Fruit fly (Drosophila melanogaster) whole organism, embryonic: ENCODE data around the gene RpS29.

Experiments used
- Bdp1 ChIP-seq: fragments of 200-800 bp; sonication (Bioruptor generic); optimal IDR thresholded peaks from 3 replicates; lab custom pipeline; 2016; ENCODE audit warnings: missing biosample characterization, missing genetic modification characterization
- BtbVII ChIP-seq: fragments of 200-800 bp; sonication (Bioruptor generic); optimal IDR thresholded peaks from 3 replicates; lab custom pipeline; 2017; ENCODE audit warnings: missing biosample characterization, mild to moderate bottlenecking, missing genetic modification characterization
- CG10543 ChIP-seq: fragments of 200-800 bp; sonication (Bioruptor generic); optimal IDR thresholded peaks from 3 replicates; lab custom pipeline; 2017; ENCODE audit warnings: missing biosample characterization, mild to moderate bottlenecking, missing genetic modification characterization, moderate library complexity
- CG10654 ChIP-seq: fragments of 200-800 bp; sonication (Bioruptor generic); optimal IDR thresholded peaks from 2 replicates; lab custom pipeline; 2016; ENCODE audit warnings: missing biosample characterization, missing genetic modification characterization
- CG12219 ChIP-seq: fragments of 200-800 bp; sonication (Bioruptor generic); optimal IDR thresholded peaks from 3 replicates; lab custom pipeline; 2018; ENCODE audit warnings: missing biosample characterization, mild to moderate bottlenecking, missing genetic modification characterization
- CG12391 ChIP-seq: fragments of 200-800 bp; sonication (Bioruptor generic); optimal IDR thresholded peaks from 3 replicates; lab custom pipeline; 2018; ENCODE audit warnings: missing biosample characterization, mild to moderate bottlenecking, missing genetic modification characterization, moderate library complexity
- CG12659 ChIP-seq: fragments of 200-800 bp; sonication (Bioruptor generic); optimal IDR thresholded peaks from 3 replicates; lab custom pipeline; 2017; ENCODE audit warnings: mild to moderate bottlenecking, missing biosample characterization, missing genetic modification reagents, missing genetic modification characterization
- CG14050 ChIP-seq: fragments of 200-800 bp; sonication (Bioruptor generic); IDR thresholded peaks from 3 replicates; pipeline ENCODE4 v1.3.6; 2022; ENCODE audit warnings: missing biosample characterization, missing genetic modification characterization
- CG15601 ChIP-seq: fragments of 200-800 bp; sonication (Bioruptor generic); optimal IDR thresholded peaks from 3 replicates; lab custom pipeline; 2019; ENCODE audit warnings: missing biosample characterization, mild to moderate bottlenecking, missing genetic modification characterization, moderate library complexity
- CG16779 ChIP-seq: fragments of 200-800 bp; sonication (Bioruptor generic); IDR thresholded peaks from 2 replicates; pipeline ENCODE4 v1.3.6; 2022; ENCODE audit warnings: missing biosample characterization, missing genetic modification characterization
- CG18262 ChIP-seq: fragments of 200-800 bp; optimal IDR thresholded peaks from 3 replicates; lab custom pipeline; 2019; ENCODE audit warnings: missing biosample characterization, mild to moderate bottlenecking, missing genetic modification characterization, moderate library complexity
- CG1832 ChIP-seq: fragments of 200-800 bp; sonication (Bioruptor generic); optimal IDR thresholded peaks from 2 replicates; lab custom pipeline; 2017; ENCODE audit warnings: missing biosample characterization, mild to moderate bottlenecking, missing genetic modification characterization, inconsistent platforms
- CG18599 ChIP-seq: fragments of 200-800 bp; sonication (Bioruptor generic); optimal IDR thresholded peaks from 3 replicates; lab custom pipeline; 2017; ENCODE audit warnings: missing biosample characterization, missing genetic modification characterization, mild to moderate bottlenecking, moderate library complexity, missing genetic modification reagents
- CG2120 ChIP-seq: fragments of 200-800 bp; sonication (Bioruptor generic); optimal IDR thresholded peaks from 3 replicates; lab custom pipeline; 2016; ENCODE audit warnings: missing biosample characterization, missing genetic modification characterization
- CG2199 ChIP-seq: fragments of 200-800 bp; sonication (Bioruptor generic); IDR thresholded peaks from 3 replicates; pipeline ENCODE4 v1.3.6; 2022; ENCODE audit warnings: missing biosample characterization, missing genetic modification characterization
- CG2678 ChIP-seq: fragments of 200-800 bp; sonication (Bioruptor generic); optimal IDR thresholded peaks from 3 replicates; lab custom pipeline; 2019; ENCODE audit warnings: missing biosample characterization, mild to moderate bottlenecking, missing genetic modification characterization, moderate library complexity
- CG31224 ChIP-seq: fragments of 200-800 bp; sonication (Bioruptor generic); IDR thresholded peaks from 2 replicates; pipeline ENCODE4 v1.3.6; 2022; ENCODE audit warnings: missing biosample characterization, missing genetic modification characterization
- CG31441 ChIP-seq: fragments of 200-800 bp; sonication (Bioruptor generic); IDR thresholded peaks from 2 replicates; pipeline ENCODE4 v1.3.6; 2022; ENCODE audit warnings: missing biosample characterization, missing genetic modification characterization
- CG3281 ChIP-seq: fragments of 200-800 bp; sonication (Bioruptor generic); optimal IDR thresholded peaks from 3 replicates; lab custom pipeline; 2017; ENCODE audit warnings: missing biosample characterization, mild to moderate bottlenecking, missing genetic modification characterization
- CG3995 ChIP-seq: fragments of 200-800 bp; sonication (Bioruptor generic); optimal IDR thresholded peaks from 3 replicates; lab custom pipeline; 2016; ENCODE audit warnings: missing biosample characterization, missing genetic modification characterization
- CG6175 ChIP-seq: fragments of 200-800 bp; sonication (Bioruptor generic); IDR thresholded peaks from 3 replicates; pipeline ENCODE4 v1.3.6; 2022; ENCODE audit warnings: missing biosample characterization, missing genetic modification characterization
- CG7271 ChIP-seq: fragments of 200-800 bp; sonication (Bioruptor generic); optimal IDR thresholded peaks from 2 replicates; lab custom pipeline; 2018; ENCODE audit warnings: missing biosample characterization, mild to moderate bottlenecking, missing genetic modification characterization, moderate library complexity
- CG7786 ChIP-seq: fragments of 200-800 bp; sonication (Bioruptor generic); optimal IDR thresholded peaks from 2 replicates; lab custom pipeline; 2016; ENCODE audit warnings: missing biosample characterization, missing genetic modification characterization
- CG8388 ChIP-seq: fragments of 200-800 bp; sonication (Bioruptor generic); optimal IDR thresholded peaks from 2 replicates; lab custom pipeline; 2019; ENCODE audit warnings: missing biosample characterization, mild to moderate bottlenecking, missing genetic modification characterization, moderate library complexity
- CG8944 ChIP-seq: fragments of 200-800 bp; sonication (Bioruptor generic); optimal IDR thresholded peaks from 3 replicates; lab custom pipeline; 2016; ENCODE audit warnings: missing biosample characterization, missing genetic modification characterization
- CkIIα-i1 ChIP-seq: fragments of 200-800 bp; sonication (Bioruptor generic); IDR thresholded peaks from 2 replicates; pipeline ENCODE4 v1.3.6; 2022; ENCODE audit warnings: missing biosample characterization, missing genetic modification characterization
- Elba2 ChIP-seq: fragments of 200-800 bp; sonication (Bioruptor generic); optimal IDR thresholded peaks from 3 replicates; lab custom pipeline; 2016; ENCODE audit warnings: missing biosample characterization, missing genetic modification characterization
- Fer1 ChIP-seq: fragments of 200-800 bp; sonication (Bioruptor generic); optimal IDR thresholded peaks from 2 replicates; lab custom pipeline; 2017; ENCODE audit warnings: missing biosample characterization, mild to moderate bottlenecking, missing genetic modification characterization
- HmgZ ChIP-seq: fragments of 200-800 bp; sonication (Bioruptor generic); optimal IDR thresholded peaks from 2 replicates; lab custom pipeline; 2018; ENCODE audit warnings: missing biosample characterization, mild to moderate bottlenecking, missing genetic modification characterization
- Hr51 ChIP-seq, 2 experiments: fragments of 200-800 bp; sonication (Bioruptor generic); optimal IDR thresholded peaks; 2 replicates in 1 of 2; 3 replicates in 1 of 2; lab custom pipeline; 2016 to 2018; ENCODE audit warnings: missing biosample characterization in 2 of 2, missing genetic modification characterization in 2 of 2, mild to moderate bottlenecking in 1 of 2, moderate library complexity in 1 of 2
- Kr ChIP-seq: fragments of 200-800 bp; sonication (Bioruptor generic); optimal IDR thresholded peaks from 2 replicates; lab custom pipeline; 2017; ENCODE audit warnings: missing biosample characterization, mild to moderate bottlenecking, missing genetic modification characterization
- Lim3 ChIP-seq: fragments of 200-800 bp; sonication (Bioruptor generic); IDR thresholded peaks from 2 replicates; pipeline ENCODE4 v1.3.6; 2022; ENCODE audit warnings: missing biosample characterization, missing genetic modification characterization
- Mes4 ChIP-seq: fragments of 200-800 bp; sonication (Bioruptor generic); optimal IDR thresholded peaks from 2 replicates; lab custom pipeline; 2016; ENCODE audit warnings: missing biosample characterization, missing genetic modification characterization
- Sox102F ChIP-seq: fragments of 200-800 bp; sonication (Bioruptor generic); optimal IDR thresholded peaks from 2 replicates; lab custom pipeline; 2018; ENCODE audit warnings: missing biosample characterization, mild to moderate bottlenecking, missing genetic modification characterization, moderate library complexity
- bigmax ChIP-seq: fragments of 200-800 bp; sonication (Bioruptor generic); optimal IDR thresholded peaks from 2 replicates; lab custom pipeline; 2018; ENCODE audit warnings: missing biosample characterization, mild to moderate bottlenecking, missing genetic modification characterization
- bsh ChIP-seq, 2 experiments: fragments of 200-800 bp; sonication (Bioruptor generic); optimal IDR thresholded peaks; 2 replicates each; lab custom pipeline; 2017 to 2018; ENCODE audit warnings: mild to moderate bottlenecking in 2 of 2, missing biosample characterization in 2 of 2, missing genetic modification characterization in 2 of 2, moderate library complexity in 1 of 2
- cas ChIP-seq: fragments of 200-800 bp; sonication (Bioruptor generic); IDR thresholded peaks from 2 replicates; pipeline ENCODE4 v1.3.6; 2022; ENCODE audit warnings: missing biosample characterization, missing genetic modification characterization
- dm ChIP-seq: fragments of 200-800 bp; sonication (Bioruptor generic); optimal IDR thresholded peaks from 3 replicates; lab custom pipeline; 2016; ENCODE audit warnings: missing biosample characterization, missing genetic modification characterization
- dysf ChIP-seq: fragments of 200-800 bp; sonication (Bioruptor generic); IDR thresholded peaks from 3 replicates; pipeline ENCODE4 v1.3.6; 2022; ENCODE audit warnings: missing biosample characterization, missing genetic modification characterization
- ems ChIP-seq: fragments of 200-800 bp; sonication (Bioruptor generic); optimal IDR thresholded peaks from 3 replicates; lab custom pipeline; 2016; ENCODE audit warnings: missing biosample characterization, missing genetic modification characterization
- inv ChIP-seq: fragments of 200-800 bp; sonication (Bioruptor generic); IDR thresholded peaks from 2 replicates; pipeline ENCODE4 v1.3.6; 2022; ENCODE audit warnings: missing biosample characterization, missing genetic modification characterization; ENCODE audit not compliant: partially characterized antibody
- ken ChIP-seq: fragments of 200-800 bp; sonication (Bioruptor generic); IDR thresholded peaks from 3 replicates; pipeline ENCODE4 v1.3.6; 2022; ENCODE audit warnings: missing biosample characterization, missing genetic modification characterization
- lmd ChIP-seq: fragments of 200-800 bp; sonication (Bioruptor generic); IDR thresholded peaks from 2 replicates; pipeline ENCODE4 v1.3.6; 2022; ENCODE audit warnings: missing biosample characterization, missing genetic modification characterization
- mirr ChIP-seq: fragments of 200-800 bp; sonication (Bioruptor generic); optimal IDR thresholded peaks from 3 replicates; lab custom pipeline; 2018; ENCODE audit warnings: missing biosample characterization, mild to moderate bottlenecking, missing genetic modification characterization
- pb ChIP-seq: fragments of 200-800 bp; sonication (Bioruptor generic); optimal IDR thresholded peaks from 3 replicates; lab custom pipeline; 2016; ENCODE audit warnings: missing biosample characterization, missing genetic modification characterization
- ro ChIP-seq: fragments of 200-800 bp; sonication (Bioruptor generic); IDR thresholded peaks from 2 replicates; pipeline ENCODE4 v1.3.6; 2022; ENCODE audit warnings: missing biosample characterization, missing genetic modification characterization
- sc ChIP-seq, 3 experiments: fragments of >200 bp in 2 of 3; fragments of 200-800 bp in 1 of 3; sonication (Bioruptor generic) in 1 of 3; optimal IDR thresholded peaks; 2 replicates in 2 of 3; 3 replicates in 1 of 3; lab custom pipeline; 2017; ENCODE audit warnings: mild to moderate bottlenecking in 1 of 3, missing biosample characterization in 1 of 3, missing genetic modification characterization in 1 of 3, missing genetic modification reagents in 1 of 3
- tin ChIP-seq: fragments of 200-800 bp; sonication (Bioruptor generic); optimal IDR thresholded peaks from 3 replicates; lab custom pipeline; 2016; ENCODE audit warnings: missing biosample characterization, missing genetic modification characterization
- tx ChIP-seq: fragments of 200-800 bp; sonication (Bioruptor generic); optimal IDR thresholded peaks from 2 replicates; lab custom pipeline; 2016; ENCODE audit warnings: missing biosample characterization, missing genetic modification characterization
- zen2 ChIP-seq: fragments of 200-800 bp; sonication (Bioruptor generic); IDR thresholded peaks from 3 replicates; pipeline ENCODE4 v1.3.6; 2022; ENCODE audit warnings: missing biosample characterization, missing genetic modification characterization; ENCODE audit not compliant: partially characterized antibody

The RpS29 gene

DNA sequence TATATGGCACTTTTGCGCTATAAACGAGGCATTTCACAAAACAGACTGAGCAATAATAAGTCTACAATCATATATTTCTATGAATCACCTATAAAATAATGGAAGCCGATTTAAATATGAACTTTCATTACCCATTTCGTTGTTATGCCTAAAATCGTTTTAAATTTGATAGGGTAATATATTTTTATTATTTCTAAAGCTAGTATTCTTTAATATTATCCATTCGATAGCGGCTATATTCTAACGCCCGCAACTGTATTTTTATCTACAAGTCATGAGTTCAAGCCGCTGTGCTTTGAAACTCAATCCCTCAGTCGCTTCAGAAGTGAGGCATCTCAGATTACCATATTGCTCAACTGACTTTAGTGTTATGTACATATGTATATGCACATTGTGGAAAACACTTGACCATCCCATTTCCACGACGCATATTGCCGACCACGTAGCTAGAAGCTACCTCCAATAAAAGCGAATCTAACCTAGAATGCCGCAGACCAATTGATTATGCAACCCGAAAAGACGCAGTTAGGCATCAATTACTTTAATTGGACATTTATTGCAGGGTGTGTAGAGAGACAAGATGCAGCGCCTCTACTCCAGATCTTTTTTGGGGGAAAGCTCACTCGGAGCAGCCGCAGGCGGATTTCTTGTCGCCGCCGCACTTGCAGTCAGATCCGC is 5.5 kb downstream of the RpS29 start (continued):
- no peak for TF ChIP-seq CG1832 (GFP tag; lab: Kevin White, UChicago)
- TF ChIP-seq CG31441 (GFP tag; lab: Robert Waterston, UW), result peak; percentile 39; the same call in 1 of the 2 replicates
- TF ChIP-seq CG15601 (tag; lab: Kevin White, UChicago), result no peak
- no peak for TF ChIP-seq BtbVII (GFP tag; lab: Kevin White, UChicago)
- no peak for TF ChIP-seq tin (GFP tag; lab: Kevin White, UChicago)
- TF ChIP-seq ken (GFP tag; lab: Robert Waterston, UW), result no peak
- TF ChIP-seq bsh (GFP tag; optimal IDR thresholded peaks at IDR 0.05; lab: Kevin White, UChicago), result peak in 1 of 2 experiments; percentile 33
- peak; percentile 16 for TF ChIP-seq CG12391
- no peak for TF ChIP-seq CG6175 (GFP tag; lab: Robert Waterston, UW)
- TF ChIP-seq CG31224 (GFP tag; lab: Robert Waterston, UW), result no peak
- no peak for TF ChIP-seq CG14050
- peak; percentile 7 for TF ChIP-seq CG18599
- no peak for TF ChIP-seq Elba2 (GFP tag; lab: Kevin White, UChicago)
- no peak for TF ChIP-seq tx (GFP tag; lab: Kevin White, UChicago)
- TF ChIP-seq mirr (GFP tag; lab: Kevin White, UChicago), result no peak
- TF ChIP-seq CG8388 (GFP tag; lab: Kevin White, UChicago), result peak; percentile 50
- TF ChIP-seq inv (GFP tag; lab: Robert Waterston, UW), result no peak
- no peak for TF ChIP-seq Bdp1
- TF ChIP-seq CG10543 (GFP tag; lab: Kevin White, UChicago), result no peak
- no peak for TF ChIP-seq CG8944 (GFP tag; lab: Kevin White, UChicago)
- TF ChIP-seq sc (optimal IDR thresholded peaks at IDR 0.05; lab: Kevin White, UChicago), result no peak
- TF ChIP-seq sc (GFP tag; optimal IDR thresholded peaks at IDR 0.05; lab: Kevin White, UChicago), result no peak
- no peak for TF ChIP-seq ro (GFP tag; lab: Robert Waterston, UW)
- no peak for TF ChIP-seq dm
- TF ChIP-seq CG12219, result no peak
- no peak for TF ChIP-seq Kr (GFP tag; lab: Kevin White, UChicago)
- TF ChIP-seq Mes4 (GFP tag; lab: Kevin White, UChicago), result no peak
- no peak for TF ChIP-seq CG10654 (GFP tag; lab: Kevin White, UChicago)
- TF ChIP-seq ems, result no peak
- TF ChIP-seq CG16779 (GFP tag; lab: Robert Waterston, UW), result no peak
- no peak for TF ChIP-seq cas (GFP tag; lab: Robert Waterston, UW)
- no peak for TF ChIP-seq dysf (GFP tag; lab: Robert Waterston, UW)
- no peak for TF ChIP-seq CG12659 (GFP tag; lab: Kevin White, UChicago)
- no peak for TF ChIP-seq CG7271 (tag; lab: Kevin White, UChicago)
- TF ChIP-seq CG2199 (GFP tag; lab: Robert Waterston, UW), result no peak
- TF ChIP-seq CG3995, result no peak
- TF ChIP-seq CG7786 (GFP tag; lab: Kevin White, UChicago), result no peak
- peak; percentile 66 for TF ChIP-seq bigmax
- peak; percentile 2 for TF ChIP-seq Fer1
- TF ChIP-seq HmgZ (tag; lab: Kevin White, UChicago), result no peak
- peak; percentile 27 for TF ChIP-seq CG18262 (tag; lab: Kevin White, UChicago)
- peak; percentile 25 for TF ChIP-seq CG2678 (tag; lab: Kevin White, UChicago)
- no peak for TF ChIP-seq CG3281 (GFP tag; lab: Kevin White, UChicago)
- TF ChIP-seq zen2 (GFP tag; lab: Robert Waterston, UW), result no peak
- TF ChIP-seq CG2120, result peak; percentile 24
- no peak for TF ChIP-seq CkIIα-i1 (GFP tag; lab: Robert Waterston, UW)
- TF ChIP-seq Hr51 (GFP tag; optimal IDR thresholded peaks at IDR 0.05; lab: Kevin White, UChicago), result peak in 1 of 2 experiments; percentile 36
- TF ChIP-seq lmd (GFP tag; lab: Robert Waterston, UW), result no peak
- no peak for TF ChIP-seq Lim3 (GFP tag; lab: Robert Waterston, UW)
- no peak for TF ChIP-seq pb (GFP tag; lab: Kevin White, UChicago)
- peak; percentile 25 for TF ChIP-seq Sox102F (GFP tag; lab: Kevin White, UChicago)
